Worm (Caenorhabditis elegans) whole organism, L2 larva: Measurements from ENCODE around the gene D1005.10.
A peak's percentile ranks its signal among the peaks of the same experiment; 100 is the strongest.

Source experiments
- F13H6.1 ChIP-seq: sonication (generic microtip); optimal IDR thresholded peaks from 2 replicates; lab custom pipeline; 2016; ENCODE audit warnings: missing genetic modification characterization, missing compliant biosample characterization
- R02D3.7 ChIP-seq: fragments of 150-350 bp; optimal IDR thresholded peaks from 2 replicates; lab custom pipeline; 2014; ENCODE audit warnings: missing biosample characterization, missing genetic modification characterization
- Y55F3AM.14 ChIP-seq: fragments of 200-800 bp; sonication (Bioruptor generic); optimal IDR thresholded peaks from 2 replicates; lab custom pipeline; 2018; ENCODE audit warnings: mild to moderate bottlenecking, missing genetic modification characterization, missing compliant biosample characterization
- alr-1 ChIP-seq: fragments of 150-350 bp; optimal IDR thresholded peaks from 2 replicates; lab custom pipeline; 2014; ENCODE audit warnings: missing biosample characterization, missing genetic modification characterization
- aly-2 ChIP-seq: fragments of 150-350 bp; optimal IDR thresholded peaks from 2 replicates; lab custom pipeline; 2014; ENCODE audit warnings: missing biosample characterization, missing genetic modification characterization
- ama-1 ChIP-seq: fragments of 150-350 bp; optimal IDR thresholded peaks from 2 replicates; lab custom pipeline; 2018; ENCODE audit warnings: inconsistent platforms
- blmp-1 ChIP-seq: sonication (generic microtip); optimal IDR thresholded peaks from 2 replicates; lab custom pipeline; 2017; ENCODE audit warnings: missing genetic modification characterization, mild to moderate bottlenecking, missing compliant biosample characterization, antibody characterized with exemption, moderate library complexity; ENCODE audit not compliant: insufficient read depth
- ceh-16 ChIP-seq: fragments of 150-350 bp; optimal IDR thresholded peaks from 2 replicates; lab custom pipeline; 2014; ENCODE audit warnings: missing biosample characterization, missing genetic modification characterization
- ceh-82 ChIP-seq: fragments of 150-350 bp; optimal IDR thresholded peaks from 2 replicates; lab custom pipeline; 2014; ENCODE audit warnings: missing biosample characterization, missing genetic modification characterization
- crh-2 ChIP-seq: sonication (generic microtip); optimal IDR thresholded peaks from 2 replicates; lab custom pipeline; 2017; ENCODE audit warnings: missing biosample characterization, missing genetic modification characterization
- egl-27 ChIP-seq: sonication (generic microtip); optimal IDR thresholded peaks from 3 replicates; lab custom pipeline; 2017; ENCODE audit warnings: missing biosample characterization, missing genetic modification reagents, missing genetic modification characterization
- elt-1 ChIP-seq: fragments of 150-350 bp; optimal IDR thresholded peaks from 2 replicates; lab custom pipeline; 2014; ENCODE audit warnings: missing biosample characterization, missing genetic modification characterization
- gmeb-1 ChIP-seq: fragments of 150-350 bp; optimal IDR thresholded peaks from 2 replicates; lab custom pipeline; 2014; ENCODE audit warnings: missing biosample characterization, missing genetic modification characterization
- lin-11 ChIP-seq: fragments of 150-350 bp; sonication (generic microtip); optimal IDR thresholded peaks from 2 replicates; lab custom pipeline; 2014; ENCODE audit warnings: missing biosample characterization, missing genetic modification characterization, inconsistent platforms, mixed read lengths
- lin-13 ChIP-seq: fragments of 150-350 bp; optimal IDR thresholded peaks from 2 replicates; lab custom pipeline; 2014; ENCODE audit warnings: missing biosample characterization, missing genetic modification reagents, missing genetic modification characterization
- lin-39 ChIP-seq: fragments of 150-350 bp; optimal IDR thresholded peaks from 2 replicates; lab custom pipeline; 2014; ENCODE audit warnings: missing biosample characterization, missing genetic modification reagents, missing genetic modification characterization
- lsy-2 ChIP-seq, 2 experiments: fragments of 150-350 bp in 1 of 2; sonication (generic microtip) in 1 of 2; optimal IDR thresholded peaks; 2 replicates each; lab custom pipeline; 2014 to 2017; ENCODE audit warnings: missing biosample characterization in 2 of 2, missing genetic modification characterization in 2 of 2
- mab-5 ChIP-seq: fragments of 150-350 bp; optimal IDR thresholded peaks from 2 replicates; lab custom pipeline; 2014; ENCODE audit warnings: missing biosample characterization, missing genetic modification characterization
- mbf-1 ChIP-seq: sonication (generic microtip); optimal IDR thresholded peaks from 2 replicates; lab custom pipeline; 2017; ENCODE audit warnings: missing biosample characterization, missing genetic modification characterization
- mdl-1 ChIP-seq, 2 experiments: fragments of 150-350 bp in 1 of 2; sonication (generic microtip) in 1 of 2; optimal IDR thresholded peaks; 2 replicates each; lab custom pipeline; 2017; ENCODE audit warnings: missing biosample characterization in 2 of 2, missing genetic modification characterization in 2 of 2
- nhr-12 ChIP-seq: fragments of 150-350 bp; optimal IDR thresholded peaks from 2 replicates; lab custom pipeline; 2014; ENCODE audit warnings: missing biosample characterization, missing genetic modification characterization
- nhr-129 ChIP-seq: fragments of 150-350 bp; optimal IDR thresholded peaks from 2 replicates; lab custom pipeline; 2014; ENCODE audit warnings: missing biosample characterization, missing genetic modification characterization
- nhr-21 ChIP-seq: fragments of 150-350 bp; optimal IDR thresholded peaks from 2 replicates; lab custom pipeline; 2014; ENCODE audit warnings: missing biosample characterization, missing genetic modification characterization
- nhr-23 ChIP-seq: fragments of 150-350 bp; optimal IDR thresholded peaks from 2 replicates; lab custom pipeline; 2014; ENCODE audit warnings: missing biosample characterization, missing genetic modification reagents, missing genetic modification characterization
- nhr-237 ChIP-seq: fragments of 150-350 bp; optimal IDR thresholded peaks from 2 replicates; lab custom pipeline; 2014; ENCODE audit warnings: missing biosample characterization, missing genetic modification characterization
- nhr-77 ChIP-seq: fragments of 150-350 bp; optimal IDR thresholded peaks from 2 replicates; lab custom pipeline; 2014; ENCODE audit warnings: missing biosample characterization, missing genetic modification characterization
- peb-1 ChIP-seq: fragments of 150-350 bp; optimal IDR thresholded peaks from 2 replicates; lab custom pipeline; 2014; ENCODE audit warnings: missing biosample characterization, missing genetic modification characterization
- sem-4 ChIP-seq: fragments of 150-350 bp; optimal IDR thresholded peaks from 2 replicates; lab custom pipeline; 2014; ENCODE audit warnings: missing biosample characterization, missing genetic modification reagents, missing genetic modification characterization
- skn-1 ChIP-seq: sonication (generic microtip); optimal IDR thresholded peaks from 2 replicates; lab custom pipeline; 2017; ENCODE audit warnings: missing biosample characterization, missing genetic modification characterization
- snpc-4 ChIP-seq: fragments of 150-350 bp; optimal IDR thresholded peaks from 2 replicates; lab custom pipeline; 2014; ENCODE audit warnings: missing biosample characterization, missing genetic modification characterization
- unc-39 ChIP-seq: fragments of 150-350 bp; optimal IDR thresholded peaks from 2 replicates; lab custom pipeline; 2014; ENCODE audit warnings: missing biosample characterization, missing genetic modification characterization
- unc-62 ChIP-seq: fragments of 150-350 bp; optimal IDR thresholded peaks from 2 replicates; lab custom pipeline; 2014; ENCODE audit warnings: missing biosample characterization, missing genetic modification reagents, missing genetic modification characterization
- zag-1 ChIP-seq: fragments of 150-350 bp; optimal IDR thresholded peaks from 2 replicates; lab custom pipeline; 2014; ENCODE audit warnings: missing biosample characterization, missing genetic modification characterization
- ztf-1 ChIP-seq: fragments of 200-800 bp; sonication (Bioruptor generic); conservative IDR thresholded peaks from 2 replicates; pipeline ENCODE4 v1.3.6; 2022; ENCODE audit warnings: missing genetic modification characterization, missing compliant biosample characterization
- ztf-4 ChIP-seq: fragments of 150-350 bp; optimal IDR thresholded peaks from 2 replicates; lab custom pipeline; 2014; ENCODE audit warnings: missing biosample characterization, missing genetic modification characterization

Gene D1005.10

ce11 chrX:1522068-1522467 lies 36.1 kb upstream of the D1005.10 start (continued):
- no peak for TF ChIP-seq ztf-1 (GFP tag; lab: Robert Waterston, UW)
- TF ChIP-seq lin-11 (tag; lab: Kevin White, UChicago) = no peak
- TF ChIP-seq zag-1 (tag; lab: Kevin White, UChicago) = no peak
- no peak for TF ChIP-seq ceh-16
- no peak for TF ChIP-seq snpc-4 (tag; lab: Kevin White, UChicago)
- TF ChIP-seq egl-27 (tag; lab: Kevin White, UChicago) = no peak
- no peak for TF ChIP-seq skn-1 (tag; lab: Kevin White, UChicago)
- TF ChIP-seq ceh-82 (tag; lab: Kevin White, UChicago) = no peak
- TF ChIP-seq lin-13 (GFP tag; lab: Kevin White, UChicago) = no peak

DNA sequence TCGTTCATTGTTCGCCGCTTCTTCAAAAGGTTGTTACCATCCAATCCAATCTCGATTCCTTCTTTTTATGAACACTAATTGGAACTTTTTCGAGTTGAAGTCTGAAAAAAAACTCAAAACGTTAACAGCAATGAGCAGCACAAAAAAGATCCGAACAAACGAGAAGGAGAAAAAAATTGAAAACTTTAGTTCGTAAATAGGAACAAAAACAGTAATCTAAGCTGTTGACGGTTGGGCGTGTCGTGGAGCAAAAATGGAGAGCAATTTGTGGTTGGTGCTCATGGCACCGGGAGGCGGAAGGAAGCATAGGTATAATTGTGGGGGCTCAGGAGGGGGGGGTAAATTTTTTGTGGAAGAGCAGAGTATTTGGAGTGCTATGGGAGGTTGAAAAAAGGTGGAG lies 35.4 kb upstream of the D1005.10 start, which contains the start of gene toca-1:
toca-1 (minus strand) TSS at position 101 of the 400 bp plus-strand sequence.
- TF ChIP-seq blmp-1 (tag; lab: Kevin White, UChicago) (no peak), aly-2 (tag; lab: Kevin White, UChicago) (no peak), mdl-1 (tag; optimal IDR thresholded peaks at IDR 0.05; lab: Kevin White, UChicago) (no peak), elt-1 (tag; lab: Kevin White, UChicago) (no peak), alr-1 (tag; lab: Kevin White, UChicago) (no peak), lsy-2 (tag; optimal IDR thresholded peaks at IDR 0.05; lab: Kevin White, UChicago) (no peak), ceh-16 (no peak), egl-27 (tag; lab: Kevin White, UChicago) (no peak), ama-1 (lab: Kevin White, UChicago) (no peak), lin-39 (tag; lab: Kevin White, UChicago) (no peak), unc-39 (tag; lab: Kevin White, UChicago) (no peak), snpc-4 (tag; lab: Kevin White, UChicago) (no peak), R02D3.7 (no peak), nhr-21 (no peak), peb-1 (tag; lab: Kevin White, UChicago) (no peak), lin-13 (GFP tag; lab: Kevin White, UChicago) (no peak), mbf-1 (no peak), crh-2 (tag; lab: Kevin White, UChicago) (no peak), nhr-77 (tag; lab: Kevin White, UChicago) (no peak)

DNA sequence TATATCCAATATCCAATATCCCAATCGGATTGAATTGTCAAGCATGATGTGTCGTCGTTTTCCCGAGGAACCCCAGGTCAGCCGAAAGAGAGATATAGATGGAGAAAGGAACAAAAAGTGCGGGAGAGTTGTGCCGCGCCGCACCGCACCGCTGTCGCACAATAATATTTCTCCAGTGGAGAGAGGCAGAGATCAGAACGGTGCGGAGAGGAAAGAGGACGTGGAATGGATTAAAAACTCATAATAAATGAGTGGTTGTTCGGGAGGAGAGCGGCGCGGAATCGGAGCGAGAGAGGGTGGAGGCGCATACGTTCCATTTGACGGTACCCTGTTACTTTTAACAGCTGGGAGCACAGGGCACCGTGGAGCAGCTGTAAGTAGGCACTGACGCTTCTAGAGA lies 31.5 kb upstream of the D1005.10 start:
- TF ChIP-seq ztf-4 (no peak), skn-1 (tag; lab: Kevin White, UChicago) (no peak), nhr-12 (no peak), F13H6.1 (no peak), peb-1 (tag; lab: Kevin White, UChicago) (no peak), alr-1 (tag; lab: Kevin White, UChicago) (no peak), unc-62 (GFP tag; lab: Kevin White, UChicago) (no peak), ama-1 (lab: Kevin White, UChicago) (no peak)

DNA sequence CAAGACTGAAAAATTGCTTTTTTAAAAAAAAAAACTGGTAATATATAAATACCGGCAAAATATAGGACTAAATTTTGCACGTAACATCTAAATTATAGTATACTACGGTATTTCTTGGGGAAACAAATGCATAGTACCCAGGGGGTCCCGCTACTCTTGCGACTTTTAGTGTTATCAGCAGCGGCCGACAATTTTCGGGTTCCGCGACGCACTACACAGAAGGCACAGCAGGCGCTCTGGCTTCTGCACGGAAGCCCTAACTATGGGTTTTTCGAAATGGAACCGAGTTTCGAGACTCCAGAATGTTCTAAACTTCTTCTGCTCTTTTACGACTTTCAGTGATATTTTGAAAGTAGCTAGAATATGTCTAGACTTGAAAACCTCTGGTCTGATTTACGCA lies 30.6 kb upstream of the D1005.10 start:
- no peak for TF ChIP-seq R02D3.7
- no peak for TF ChIP-seq Y55F3AM.14
- no peak for TF ChIP-seq ztf-4
- TF ChIP-seq snpc-4 (tag; lab: Kevin White, UChicago) = peak; percentile 54

ce11 chrX:1513153-1513552 lies 27.2 kb upstream of the D1005.10 start:
- no peak for TF ChIP-seq F13H6.1
- no peak for TF ChIP-seq ceh-16
- TF ChIP-seq lin-11 (tag; lab: Kevin White, UChicago) = no peak
- no peak for TF ChIP-seq nhr-23 (tag; lab: Kevin White, UChicago)
- TF ChIP-seq nhr-237 (tag; lab: Kevin White, UChicago) = no peak
- TF ChIP-seq ama-1 (lab: Kevin White, UChicago) = no peak
- TF ChIP-seq Y55F3AM.14 = no peak
- TF ChIP-seq nhr-129 (tag; lab: Kevin White, UChicago) = no peak
- TF ChIP-seq gmeb-1 (tag; lab: Kevin White, UChicago) = no peak
- no peak for TF ChIP-seq mab-5 (tag; lab: Kevin White, UChicago)
- TF ChIP-seq sem-4 (tag; lab: Kevin White, UChicago) = no peak
- TF ChIP-seq nhr-12 = no peak
- TF ChIP-seq lsy-2 (tag; optimal IDR thresholded peaks at IDR 0.05; lab: Kevin White, UChicago) = no peak
- no peak for TF ChIP-seq ztf-1 (GFP tag; lab: Robert Waterston, UW)
- TF ChIP-seq mdl-1 (tag; optimal IDR thresholded peaks at IDR 0.05; lab: Kevin White, UChicago) = no peak
